Fruit fly (Drosophila melanogaster) whole organism, embryonic: ENCODE results near the gene Blos4.

Source experiments
- Awh ChIP-seq: fragments of 200-800 bp; sonication (Bioruptor generic); IDR thresholded peaks from 2 replicates; pipeline ENCODE4, ENCODE4 v1.3.6; 2022; ENCODE audit warnings: missing biosample characterization, missing genetic modification characterization
- CG3065 ChIP-seq: fragments of 200-800 bp; sonication (Bioruptor generic); optimal IDR thresholded peaks from 2 replicates; lab custom pipeline; 2016; ENCODE audit warnings: missing biosample characterization, missing genetic modification characterization
- CG3995 ChIP-seq: fragments of 200-800 bp; sonication (Bioruptor generic); optimal IDR thresholded peaks from 3 replicates; lab custom pipeline; 2016; ENCODE audit warnings: missing biosample characterization, missing genetic modification characterization
- CG8388 ChIP-seq: fragments of 200-800 bp; sonication (Bioruptor generic); optimal IDR thresholded peaks from 2 replicates; lab custom pipeline; 2019; ENCODE audit warnings: missing biosample characterization, mild to moderate bottlenecking, missing genetic modification characterization, moderate library complexity
- Myb ChIP-seq: fragments of 200-800 bp; sonication (Bioruptor generic); optimal IDR thresholded peaks from 2 replicates; lab custom pipeline; 2016; ENCODE audit warnings: missing biosample characterization, missing genetic modification characterization
- Rx ChIP-seq: fragments of 200-800 bp; sonication (Bioruptor generic); IDR thresholded peaks from 2 replicates; pipeline ENCODE4 v1.3.6; 2022; ENCODE audit warnings: missing biosample characterization, missing genetic modification characterization
- bbx ChIP-seq: fragments of 200-800 bp; sonication (Bioruptor generic); IDR thresholded peaks from 2 replicates; pipeline ENCODE4 v1.3.6; 2022; ENCODE audit warnings: missing biosample characterization, missing genetic modification characterization; ENCODE audit not compliant: partially characterized antibody
- bowl ChIP-seq: fragments of 200-800 bp; sonication (Bioruptor generic); IDR thresholded peaks from 2 replicates; pipeline ENCODE4 v1.3.6; 2022; ENCODE audit warnings: missing biosample characterization, missing genetic modification characterization
- caup ChIP-seq: fragments of 200-800 bp; sonication (Bioruptor generic); optimal IDR thresholded peaks from 3 replicates; lab custom pipeline; 2017; ENCODE audit warnings: missing biosample characterization, mild to moderate bottlenecking, missing genetic modification characterization, moderate library complexity; ENCODE audit not compliant: severe bottlenecking
- pita ChIP-seq: fragments of 200-800 bp; sonication (Bioruptor generic); optimal IDR thresholded peaks from 2 replicates; lab custom pipeline; 2017; ENCODE audit warnings: missing biosample characterization, mild to moderate bottlenecking, missing genetic modification characterization
- salm ChIP-seq: fragments of 200-800 bp; sonication (Bioruptor generic); optimal IDR thresholded peaks from 2 replicates; lab custom pipeline; 2018; ENCODE audit warnings: missing biosample characterization, mild to moderate bottlenecking, missing genetic modification characterization

dm6 chr3L:10894159-10894558 lies 15.3 kb downstream of the Blos4 start, which contains the start of gene Cpr67Fb:
- TF ChIP-seq Myb (GFP tag; lab: Kevin White, UChicago) (no peak), Awh (GFP tag; lab: Robert Waterston, UW) (no peak), CG3995 (no peak), CG3065 (GFP tag; lab: Kevin White, UChicago) (no peak), bbx (GFP tag; lab: Robert Waterston, UW) (no peak), caup (GFP tag; lab: Kevin White, UChicago) (no peak), bowl (GFP tag; lab: Robert Waterston, UW) (no peak), CG8388 (GFP tag; lab: Kevin White, UChicago) (no peak), pita (GFP tag; lab: Kevin White, UChicago) (no peak), Rx (GFP tag; lab: Robert Waterston, UW) (no peak), salm (tag; lab: Kevin White, UChicago) (no peak)
